Comparison of ENCODE assay signal across 5 worm cellular contexts in genomic region chrII:14357936-14358416, ce11.
TF ChIP-seq lines count a peak whose summit lies in the region.

TSS of gene agl-1 (minus strand) at chrII:14358113.
TSS of gene pfs-2 (plus strand) at chrII:14358366.

TF ChIP-seq in whole organism, L1 larva, 84 proteins besides CTCF, POLR2A, EP300 and RAD21 (continues in another document):
- TF ChIP-seq nhr-19 (GFP tag; conservative IDR thresholded peaks at IDR 0.05; lab: Robert Waterston, UW) (peak; percentile 71), C16A3.4 (tag; optimal IDR thresholded peaks at IDR 0.05; lab: Kevin White, UChicago) (peak; percentile 76), fos-1 (tag; optimal IDR thresholded peaks at IDR 0.05; lab: Kevin White, UChicago) (peak; percentile 7), ama-1 (optimal IDR thresholded peaks at IDR 0.05; lab: Kevin White, UChicago) (no peak), lin-39 (tag; optimal IDR thresholded peaks at IDR 0.05; lab: Kevin White, UChicago) (no peak), C04F5.9 (tag; optimal IDR thresholded peaks at IDR 0.05; lab: Kevin White, UChicago) (peak; percentile 3), pqm-1 (tag; optimal IDR thresholded peaks at IDR 0.05; lab: Kevin White, UChicago) (no peak), lin-13 (GFP tag; optimal IDR thresholded peaks at IDR 0.05; lab: Kevin White, UChicago) (peak; percentile 30), C34B4.2 (tag; optimal IDR thresholded peaks at IDR 0.05; lab: Kevin White, UChicago) (no peak), lir-3 (tag; optimal IDR thresholded peaks at IDR 0.05; lab: Kevin White, UChicago; ENCODE audit: poor library complexity) (no peak), xbp-1 (tag; optimal IDR thresholded peaks at IDR 0.05; lab: Kevin White, UChicago) (peak; percentile 66), efl-3 (GFP tag; optimal IDR thresholded peaks at IDR 0.05; lab: Kevin White, UChicago) (no peak), mef-2 (tag; optimal IDR thresholded peaks at IDR 0.05; lab: Kevin White, UChicago) (no peak), egl-27 (tag; optimal IDR thresholded peaks at IDR 0.05; lab: Kevin White, UChicago) (no peak), irx-1 (tag; optimal IDR thresholded peaks at IDR 0.05; lab: Kevin White, UChicago) (peak; percentile 63), nhr-11 (tag; optimal IDR thresholded peaks at IDR 0.05; lab: Kevin White, UChicago) (peak; percentile 19), fkh-4 (tag; optimal IDR thresholded peaks at IDR 0.05; lab: Kevin White, UChicago; ENCODE audit: borderline replicate concordance) (no peak), pag-3 (tag; optimal IDR thresholded peaks at IDR 0.05; lab: Kevin White, UChicago; ENCODE audit: borderline replicate concordance, insufficient read depth) (no peak)

TF ChIP-seq in whole organism, L3 larva, 47 proteins besides CTCF, POLR2A, EP300 and RAD21 (continues in another document):
- TF ChIP-seq nfya-1 (tag; optimal IDR thresholded peaks at IDR 0.05; lab: Kevin White, UChicago; ENCODE audit: insufficient read depth) = peak; percentile 80
- no peak for TF ChIP-seq jun-1 (tag; optimal IDR thresholded peaks at IDR 0.05; lab: Kevin White, UChicago)
- no peak for TF ChIP-seq nhr-28 (tag; optimal IDR thresholded peaks at IDR 0.05; lab: Kevin White, UChicago)
- no peak for TF ChIP-seq unc-62 (GFP tag; optimal IDR thresholded peaks at IDR 0.05; lab: Kevin White, UChicago)
- TF ChIP-seq lin-39 (tag; optimal IDR thresholded peaks at IDR 0.05; lab: Kevin White, UChicago) = peak; percentile 66
- no peak for TF ChIP-seq ama-1 (optimal IDR thresholded peaks at IDR 0.05; lab: Kevin White, UChicago)
- TF ChIP-seq ceh-9 (tag; optimal IDR thresholded peaks at IDR 0.05; lab: Kevin White, UChicago) = no peak
- TF ChIP-seq nhr-43 (tag; optimal IDR thresholded peaks at IDR 0.05; lab: Kevin White, UChicago; ENCODE audit: poor library complexity, severe bottlenecking) = peak; percentile 0
- TF ChIP-seq nhr-67 (tag; optimal IDR thresholded peaks at IDR 0.05; lab: Kevin White, UChicago) = no peak
- no peak for TF ChIP-seq nhr-237 (tag; optimal IDR thresholded peaks at IDR 0.05; lab: Kevin White, UChicago)
- peak; percentile 82 for TF ChIP-seq hmg-11 (tag; optimal IDR thresholded peaks at IDR 0.05; lab: Kevin White, UChicago)
- peak; percentile 77 for TF ChIP-seq pha-4 (tag; optimal IDR thresholded peaks at IDR 0.05; lab: Kevin White, UChicago)
- TF ChIP-seq ztf-4 (tag; optimal IDR thresholded peaks at IDR 0.05; lab: Kevin White, UChicago) = no peak
- TF ChIP-seq lsy-12 (tag; optimal IDR thresholded peaks at IDR 0.05; lab: Kevin White, UChicago) = no peak
- TF ChIP-seq fkh-2 (tag; optimal IDR thresholded peaks at IDR 0.05; lab: Kevin White, UChicago) = no peak
- no peak for TF ChIP-seq elt-1 (tag; optimal IDR thresholded peaks at IDR 0.05; lab: Kevin White, UChicago)
- TF ChIP-seq mdl-1 (tag; optimal IDR thresholded peaks at IDR 0.05; lab: Kevin White, UChicago) = peak; percentile 37
- TF ChIP-seq nhr-76 (tag; optimal IDR thresholded peaks at IDR 0.05; lab: Kevin White, UChicago) = no peak
- TF ChIP-seq snpc-4 (tag; optimal IDR thresholded peaks at IDR 0.05; lab: Kevin White, UChicago) = peak; percentile 84

TF ChIP-seq in whole organism, early embryonic, 17 proteins besides CTCF, POLR2A, EP300 and RAD21:
- 0 out of 2 replicates have a peak, but pooled peaks have one; percentile 47 for TF ChIP-seq flt-1 (GFP tag; IDR thresholded peaks at IDR 0.05; lab: Robert Waterston, UW)
- TF ChIP-seq ceh-36 (tag; optimal IDR thresholded peaks at IDR 0.05; lab: Kevin White, UChicago) = no peak
- TF ChIP-seq tra-4 (tag; optimal IDR thresholded peaks at IDR 0.05; lab: Kevin White, UChicago) = no peak
- 0 out of 2 replicates have a peak, but pooled peaks have one; percentile 52 for TF ChIP-seq scrt-1 (GFP tag; IDR thresholded peaks at IDR 0.05; lab: Robert Waterston, UW)
- peak; percentile 66 for TF ChIP-seq F13C5.2 (tag; optimal IDR thresholded peaks at IDR 0.05; lab: Kevin White, UChicago)
- TF ChIP-seq pes-1 (GFP tag; IDR thresholded peaks at IDR 0.05; lab: Robert Waterston, UW) = peak; percentile 59
- TF ChIP-seq sea-1 (GFP tag; conservative IDR thresholded peaks at IDR 0.05; lab: Robert Waterston, UW) = 0 out of 2 replicates have a peak, but pooled peaks have one; percentile 12
TF ChIP-seq in whole organism, early embryonic: peak in this region for 5.

TF ChIP-seq in whole organism, midembryonic, 9 proteins besides CTCF, POLR2A, EP300 and RAD21:
- TF ChIP-seq cog-1 (tag; optimal IDR thresholded peaks at IDR 0.05; lab: Kevin White, UChicago) (peak; percentile 49), T22C8.4 (GFP tag; IDR thresholded peaks at IDR 0.05; lab: Robert Waterston, UW) (peak; percentile 56; the same call in 1 of the 2 replicates), ztf-23 (GFP tag; IDR thresholded peaks at IDR 0.05; lab: Robert Waterston, UW) (peak; percentile 52; the same call in 1 of the 2 replicates), flt-1 (GFP tag; IDR thresholded peaks at IDR 0.05; lab: Robert Waterston, UW) (peak; percentile 65; the same call in 1 of the 2 replicates), ref-1 (GFP tag; conservative IDR thresholded peaks at IDR 0.05; lab: Robert Waterston, UW) (no peak)

TF ChIP-seq in whole organism, young adult, 124 proteins besides CTCF, POLR2A, EP300 and RAD21 (continues in another document):
- TF ChIP-seq cebp-1 (GFP tag; IDR thresholded peaks at IDR 0.05; lab: Robert Waterston, UW) = no peak
- peak; percentile 68 for TF ChIP-seq cebp-1 (tag; optimal IDR thresholded peaks at IDR 0.05; lab: Kevin White, UChicago)
- TF ChIP-seq snpc-4 (GFP tag; optimal IDR thresholded peaks at IDR 0.05; lab: Kevin White, UChicago) = no peak
- TF ChIP-seq snpc-4 (tag; optimal IDR thresholded peaks at IDR 0.05; lab: Kevin White, UChicago) = peak in 2 of 4 experiments; percentile 39 to 51
- TF ChIP-seq lsl-1 (GFP tag; optimal IDR thresholded peaks at IDR 0.05; lab: Kevin White, UChicago) = peak; percentile 35
- no peak for TF ChIP-seq F57C9.4 (tag; optimal IDR thresholded peaks at IDR 0.05; lab: Kevin White, UChicago)
- no peak for TF ChIP-seq madf-8 (GFP tag; conservative IDR thresholded peaks at IDR 0.05; lab: Robert Waterston, UW)
- no peak for TF ChIP-seq B0019.2 (GFP tag; conservative IDR thresholded peaks at IDR 0.05; lab: Robert Waterston, UW)
- TF ChIP-seq D2030.7 (GFP tag; IDR thresholded peaks at IDR 0.05; lab: Robert Waterston, UW) = peak; percentile 47; the same call in 1 of the 2 replicates
- TF ChIP-seq B0261.1 (tag; optimal IDR thresholded peaks at IDR 0.05; lab: Kevin White, UChicago) = no peak
- no peak for TF ChIP-seq B0336.3 (GFP tag; IDR thresholded peaks at IDR 0.05; lab: Robert Waterston, UW)
- TF ChIP-seq nhr-80 (tag; optimal IDR thresholded peaks at IDR 0.05; lab: Kevin White, UChicago) = peak; percentile 5
- TF ChIP-seq Y53G8AR.9 (GFP tag; conservative IDR thresholded peaks at IDR 0.05; lab: Robert Waterston, UW) = no peak
- no peak for TF ChIP-seq xnd-1 (tag; optimal IDR thresholded peaks at IDR 0.05; lab: Kevin White, UChicago)
- TF ChIP-seq mes-4 (tag; optimal IDR thresholded peaks at IDR 0.05; lab: Kevin White, UChicago) = no peak
- no peak for TF ChIP-seq F39B2.1 (GFP tag; IDR thresholded peaks at IDR 0.05; lab: Robert Waterston, UW)
- no peak for TF ChIP-seq Y79H2A.3 (GFP tag; conservative IDR thresholded peaks at IDR 0.05; lab: Robert Waterston, UW)
- no peak for TF ChIP-seq hsf-1 (GFP tag; IDR thresholded peaks at IDR 0.05; lab: Robert Waterston, UW)
- TF ChIP-seq ama-1 (optimal IDR thresholded peaks at IDR 0.05; lab: Kevin White, UChicago) = no peak
- no peak for TF ChIP-seq ama-1 (GFP tag; optimal IDR thresholded peaks at IDR 0.05; lab: Kevin White, UChicago)
- no peak for TF ChIP-seq tlf-1 (GFP tag; optimal IDR thresholded peaks at IDR 0.05; lab: Kevin White, UChicago)
- TF ChIP-seq aptf-3 (GFP tag; IDR thresholded peaks at IDR 0.05; lab: Robert Waterston, UW) = no peak
- no peak for TF ChIP-seq cebp-2 (GFP tag; IDR thresholded peaks at IDR 0.05; lab: Robert Waterston, UW)
- TF ChIP-seq T07F8.4 (tag; optimal IDR thresholded peaks at IDR 0.05; lab: Kevin White, UChicago) = no peak
- TF ChIP-seq sea-2 (GFP tag; IDR thresholded peaks at IDR 0.05; lab: Robert Waterston, UW) = no peak
- peak; percentile 94 for TF ChIP-seq attf-5 (GFP tag; optimal IDR thresholded peaks at IDR 0.05; lab: Kevin White, UChicago)
- peak in 2 of 3 experiments; percentile 18 to 90 for TF ChIP-seq lin-35 (GFP tag; optimal IDR thresholded peaks at IDR 0.05; lab: Kevin White, UChicago)
- TF ChIP-seq attf-3 (GFP tag; conservative IDR thresholded peaks at IDR 0.05; lab: Robert Waterston, UW) = no peak
- no peak for TF ChIP-seq Y53F4B.3 (GFP tag; IDR thresholded peaks at IDR 0.05; lab: Robert Waterston, UW)
- no peak for TF ChIP-seq egl-18 (GFP tag; IDR thresholded peaks at IDR 0.05; lab: Robert Waterston, UW)
- TF ChIP-seq hmg-20 (GFP tag; IDR thresholded peaks at IDR 0.05; lab: Robert Waterston, UW) = no peak
- no peak for TF ChIP-seq Y95B8A.8 (GFP tag; IDR thresholded peaks at IDR 0.05; lab: Robert Waterston, UW)
- peak; percentile 78 for TF ChIP-seq lin-54 (GFP tag; optimal IDR thresholded peaks at IDR 0.05; lab: Kevin White, UChicago)
- TF ChIP-seq K12H6.12 (tag; optimal IDR thresholded peaks at IDR 0.05; lab: Kevin White, UChicago) = peak; percentile 29
- TF ChIP-seq snpc-3.4 (tag; optimal IDR thresholded peaks at IDR 0.05; lab: Kevin White, UChicago) = no peak
- no peak for TF ChIP-seq F10E7.11 (tag; optimal IDR thresholded peaks at IDR 0.05; lab: Kevin White, UChicago)
- no peak for TF ChIP-seq lag-1 (GFP tag; IDR thresholded peaks at IDR 0.05; lab: Robert Waterston, UW)
- TF ChIP-seq nfya-2 (GFP tag; IDR thresholded peaks at IDR 0.05; lab: Robert Waterston, UW) = no peak
- TF ChIP-seq rec-8 (tag; optimal IDR thresholded peaks at IDR 0.05; lab: Kevin White, UChicago) = no peak
- TF ChIP-seq sdz-38 (tag; optimal IDR thresholded peaks at IDR 0.05; lab: Kevin White, UChicago) = no peak
- no peak for TF ChIP-seq bed-2 (GFP tag; IDR thresholded peaks at IDR 0.05; lab: Robert Waterston, UW)
- TF ChIP-seq mel-28 (tag; optimal IDR thresholded peaks at IDR 0.05; lab: Kevin White, UChicago; ENCODE audit: borderline replicate concordance) = no peak
- TF ChIP-seq ceh-27 (GFP tag; optimal IDR thresholded peaks at IDR 0.05; lab: Kevin White, UChicago) = peak; percentile 65
- TF ChIP-seq ceh-91 (GFP tag; IDR thresholded peaks at IDR 0.05; lab: Robert Waterston, UW) = no peak
- TF ChIP-seq egl-44 (GFP tag; IDR thresholded peaks at IDR 0.05; lab: Robert Waterston, UW) = no peak
- TF ChIP-seq nfya-1 (tag; optimal IDR thresholded peaks at IDR 0.05; lab: Kevin White, UChicago; ENCODE audit: borderline replicate concordance, insufficient read depth) = no peak
- TF ChIP-seq athp-1 (tag; optimal IDR thresholded peaks at IDR 0.05; lab: Kevin White, UChicago) = no peak
- no peak for TF ChIP-seq bed-1 (GFP tag; IDR thresholded peaks at IDR 0.05; lab: Robert Waterston, UW)

Comparison
In these comparisons a context has a peak if more than half of its experiments do, and no peak if none do; other contexts are left out.
1. Of the 8 proteins assayed by ChIP-seq in both whole organism, young adult and whole organism, L1 larva: peak only in whole organism, young adult: none; only in whole organism, L1 larva: nhr-90 and unc-130; in both: dpl-1, efl-1 and lin-35; in neither: 2; mixed calls (peak in some experiments, not most) for 1.